Worm (Caenorhabditis elegans) whole organism, midembryonic: ENCODE measurements around the gene T10D4.7.

Source experiments
- flt-1 ChIP-seq: fragments of 200-800 bp; sonication (Bioruptor generic); IDR thresholded peaks from 2 replicates; pipeline ENCODE4 v1.3.6; 2022; ENCODE audit warnings: missing genetic modification characterization, missing compliant biosample characterization
- klf-2 ChIP-seq: fragments of 200-800 bp; sonication (Bioruptor generic); conservative IDR thresholded peaks from 2 replicates; pipeline ENCODE4 v1.3.6; 2022; ENCODE audit warnings: missing genetic modification reagents, missing genetic modification characterization, missing compliant biosample characterization
- med-1 ChIP-seq: sonication (generic microtip); optimal IDR thresholded peaks from 2 replicates; lab custom pipeline; 2017; ENCODE audit warnings: missing genetic modification characterization, mild to moderate bottlenecking, missing compliant biosample characterization, antibody characterized with exemption, missing genetic modification reagents; ENCODE audit not compliant: insufficient read depth
- ref-1 ChIP-seq: fragments of 200-800 bp; sonication (Bioruptor generic); conservative IDR thresholded peaks from 2 replicates; pipeline ENCODE4 v1.3.6; 2022; ENCODE audit warnings: missing genetic modification reagents, missing genetic modification characterization, missing compliant biosample characterization
- tab-1 ChIP-seq: fragments of 200-800 bp; sonication (Bioruptor generic); IDR thresholded peaks from 2 replicates; pipeline ENCODE4 v1.3.6; 2022; ENCODE audit warnings: missing genetic modification characterization, missing compliant biosample characterization

DNA sequence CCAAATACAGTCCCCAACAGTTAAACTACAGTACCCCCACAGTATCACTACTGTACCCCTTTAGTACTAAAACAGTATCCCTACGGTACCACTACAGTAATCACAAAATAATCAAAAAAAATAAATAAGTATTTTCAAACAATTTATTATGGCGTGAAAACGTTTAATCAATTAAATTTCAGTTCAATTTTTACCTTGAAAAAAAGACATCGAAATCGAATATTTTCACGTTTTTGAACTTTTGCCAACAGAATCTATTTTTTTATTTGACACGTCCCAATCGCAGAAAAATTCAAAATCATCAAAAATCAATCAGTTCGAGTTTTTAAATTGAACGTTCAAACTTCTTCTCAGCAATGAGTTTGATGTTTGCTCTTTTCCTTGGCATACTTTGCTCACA, 3.6 kb upstream of the T10D4.7 start, which contains the start of gene clec-123:
- TF ChIP-seq klf-2 (GFP tag; lab: Robert Waterston, UW) (no peak), tab-1 (GFP tag; lab: Robert Waterston, UW) (no peak), ref-1 (GFP tag; lab: Robert Waterston, UW) (no peak), flt-1 (GFP tag; lab: Robert Waterston, UW) (no peak), med-1 (GFP tag; lab: Kevin White, UChicago) (no peak)
